Fruit fly (Drosophila melanogaster): ENCODE measurements around the gene Vav.

Gene Vav

dm6 chrX:19291780-19292605 lies 30.4 kb downstream of the Vav start:
- TF ChIP-seq CG8478 (optimal IDR thresholded peaks at IDR 0.05) = no peak
- no peak for TF ChIP-seq Dll (optimal IDR thresholded peaks at IDR 0.05)
- TF ChIP-seq psq (optimal IDR thresholded peaks at IDR 0.05) = no peak
- no peak for TF ChIP-seq EcR (GFP tag; optimal IDR thresholded peaks at IDR 0.05)
- no peak for TF ChIP-seq pan (optimal IDR thresholded peaks at IDR 0.05)

- TF ChIP-seq EcR (GFP tag; optimal IDR thresholded peaks at IDR 0.05) (no peak), psq (optimal IDR thresholded peaks at IDR 0.05) (no peak), usp (GFP tag; optimal IDR thresholded peaks at IDR 0.05) (no peak), pan (optimal IDR thresholded peaks at IDR 0.05) (no peak)
Observed at dm6 chrX:19293320-19293719, 31.7 kb downstream of the Vav start.

dm6 chrX:19294030-19294429 lies 32.4 kb downstream of the Vav start:
- TF ChIP-seq Dll (optimal IDR thresholded peaks at IDR 0.05) (no peak), pan (optimal IDR thresholded peaks at IDR 0.05) (no peak), usp (GFP tag; optimal IDR thresholded peaks at IDR 0.05) (no peak), EcR (GFP tag; optimal IDR thresholded peaks at IDR 0.05) (no peak), CG8478 (optimal IDR thresholded peaks at IDR 0.05) (no peak), psq (optimal IDR thresholded peaks at IDR 0.05) (no peak)

- no peak for TF ChIP-seq usp (GFP tag; optimal IDR thresholded peaks at IDR 0.05)
- no peak for TF ChIP-seq psq (optimal IDR thresholded peaks at IDR 0.05)
- no peak for TF ChIP-seq Dll (optimal IDR thresholded peaks at IDR 0.05)
- no peak for TF ChIP-seq pan (optimal IDR thresholded peaks at IDR 0.05)
Observed at dm6 chrX:19294953-19295352, 33.3 kb downstream of the Vav start.

- TF ChIP-seq psq (optimal IDR thresholded peaks at IDR 0.05) (no peak), EcR (GFP tag; optimal IDR thresholded peaks at IDR 0.05) (no peak), CG8478 (optimal IDR thresholded peaks at IDR 0.05) (no peak), usp (GFP tag; optimal IDR thresholded peaks at IDR 0.05) (no peak), pan (optimal IDR thresholded peaks at IDR 0.05) (no peak), Dll (optimal IDR thresholded peaks at IDR 0.05) (no peak)
Observed at dm6 chrX:19295831-19296423, 34.3 kb downstream of the Vav start.

dm6 chrX:19297899-19298784 lies 36.5 kb downstream of the Vav start, which contains the start of gene CG8034:
TSS of gene CG8034 (minus strand) at chrX:19298162.
- no peak for TF ChIP-seq Dll (optimal IDR thresholded peaks at IDR 0.05)
- no peak for TF ChIP-seq pan (optimal IDR thresholded peaks at IDR 0.05)
- TF ChIP-seq CG8478 (optimal IDR thresholded peaks at IDR 0.05) = no peak
- TF ChIP-seq usp (GFP tag; optimal IDR thresholded peaks at IDR 0.05) = no peak
- no peak for TF ChIP-seq EcR (GFP tag; optimal IDR thresholded peaks at IDR 0.05)
- TF ChIP-seq psq (optimal IDR thresholded peaks at IDR 0.05) = no peak

- no peak for TF ChIP-seq psq (optimal IDR thresholded peaks at IDR 0.05)
- no peak for TF ChIP-seq Dll (optimal IDR thresholded peaks at IDR 0.05)
- no peak for TF ChIP-seq CG8478 (optimal IDR thresholded peaks at IDR 0.05)
Observed at dm6 chrX:19298785-19299114, 37.1 kb downstream of the Vav start.

dm6 chrX:19299367-19299766 lies 37.7 kb downstream of the Vav start:
- TF ChIP-seq EcR (GFP tag; optimal IDR thresholded peaks at IDR 0.05) (no peak), psq (optimal IDR thresholded peaks at IDR 0.05) (no peak), pan (optimal IDR thresholded peaks at IDR 0.05) (no peak), Dll (optimal IDR thresholded peaks at IDR 0.05) (no peak), usp (GFP tag; optimal IDR thresholded peaks at IDR 0.05) (no peak), CG8478 (optimal IDR thresholded peaks at IDR 0.05) (no peak)

- TF ChIP-seq EcR (GFP tag; optimal IDR thresholded peaks at IDR 0.05) (no peak), pan (optimal IDR thresholded peaks at IDR 0.05) (no peak), CG8478 (optimal IDR thresholded peaks at IDR 0.05) (no peak)
Observed at dm6 chrX:19305172-19305571, 43.6 kb downstream of the Vav start.

dm6 chrX:19306531-19306930 lies 44.9 kb downstream of the Vav start:
- TF ChIP-seq usp (GFP tag; optimal IDR thresholded peaks at IDR 0.05) = no peak
- TF ChIP-seq pan (optimal IDR thresholded peaks at IDR 0.05) = no peak
- TF ChIP-seq psq (optimal IDR thresholded peaks at IDR 0.05) = no peak
- TF ChIP-seq Dll (optimal IDR thresholded peaks at IDR 0.05) = no peak
- no peak for TF ChIP-seq EcR (GFP tag; optimal IDR thresholded peaks at IDR 0.05)
- no peak for TF ChIP-seq CG8478 (optimal IDR thresholded peaks at IDR 0.05)

- TF ChIP-seq Dll (optimal IDR thresholded peaks at IDR 0.05) = no peak
- TF ChIP-seq EcR (GFP tag; optimal IDR thresholded peaks at IDR 0.05) = no peak
- TF ChIP-seq CG8478 (optimal IDR thresholded peaks at IDR 0.05) = no peak
- no peak for TF ChIP-seq usp (GFP tag; optimal IDR thresholded peaks at IDR 0.05)
- TF ChIP-seq psq (optimal IDR thresholded peaks at IDR 0.05) = no peak
- no peak for TF ChIP-seq pan (optimal IDR thresholded peaks at IDR 0.05)
Observed at dm6 chrX:19307810-19308456, 46.3 kb downstream of the Vav start, which contains the start of gene CG8051. TSS of gene CG8051 (minus strand) at chrX:19307925.

dm6 chrX:19309648-19310047 lies 48.0 kb downstream of the Vav start:
- no peak for TF ChIP-seq EcR (GFP tag; optimal IDR thresholded peaks at IDR 0.05)
- TF ChIP-seq pan (optimal IDR thresholded peaks at IDR 0.05) = no peak
- TF ChIP-seq usp (GFP tag; optimal IDR thresholded peaks at IDR 0.05) = no peak
- TF ChIP-seq psq (optimal IDR thresholded peaks at IDR 0.05) = no peak
- no peak for TF ChIP-seq CG8478 (optimal IDR thresholded peaks at IDR 0.05)
- no peak for TF ChIP-seq Dll (optimal IDR thresholded peaks at IDR 0.05)

Measured in whole organism.